Worm (Caenorhabditis elegans) whole organism, late embryonic: ENCODE data around the gene fbxb-54.

ENCODE experiments used
- C08G9.2 ChIP-seq: sonication (generic microtip); optimal IDR thresholded peaks from 2 replicates; lab custom pipeline; 2016; ENCODE audit warnings: mild to moderate bottlenecking, missing genetic modification characterization, moderate library complexity, missing compliant biosample characterization
- C38D4.7 ChIP-seq: fragments of 200-800 bp; sonication (Bioruptor generic); optimal IDR thresholded peaks from 2 replicates; lab custom pipeline; 2018; ENCODE audit warnings: mild to moderate bottlenecking, missing genetic modification characterization, moderate library complexity, missing compliant biosample characterization
- F13H6.1 ChIP-seq: sonication (generic microtip); optimal IDR thresholded peaks from 2 replicates; lab custom pipeline; 2016; ENCODE audit warnings: missing genetic modification characterization, missing compliant biosample characterization
- K02D7.2 ChIP-seq: sonication (generic microtip); optimal IDR thresholded peaks from 2 replicates; lab custom pipeline; 2017; ENCODE audit warnings: mild to moderate bottlenecking, missing genetic modification characterization, missing compliant biosample characterization
- T23F11.4 ChIP-seq: fragments of 200-800 bp; sonication (Bioruptor generic); optimal IDR thresholded peaks from 2 replicates; lab custom pipeline; 2018; ENCODE audit warnings: mild to moderate bottlenecking, missing genetic modification characterization, missing compliant biosample characterization
- ama-1 ChIP-seq: fragments of 150-350 bp; optimal IDR thresholded peaks from 2 replicates; lab custom pipeline; 2014
- ceh-14 ChIP-seq: sonication (generic microtip); optimal IDR thresholded peaks from 2 replicates; lab custom pipeline; 2016; ENCODE audit warnings: missing genotype, missing genetic modification characterization, missing compliant biosample characterization
- ceh-19 ChIP-seq: fragments of 200-800 bp; sonication (Bioruptor generic); optimal IDR thresholded peaks from 2 replicates; lab custom pipeline; 2018; ENCODE audit warnings: mild to moderate bottlenecking, missing genetic modification characterization, missing compliant biosample characterization
- ceh-22 ChIP-seq: sonication (generic microtip); optimal IDR thresholded peaks from 2 replicates; lab custom pipeline; 2017; ENCODE audit warnings: missing biosample characterization, missing genetic modification characterization
- ceh-30 ChIP-seq: fragments of 150-350 bp; optimal IDR thresholded peaks from 2 replicates; lab custom pipeline; 2014; ENCODE audit warnings: missing biosample characterization, missing genetic modification characterization
- ceh-34 ChIP-seq: sonication (generic microtip); optimal IDR thresholded peaks from 2 replicates; lab custom pipeline; 2016; ENCODE audit warnings: mild to moderate bottlenecking, missing genetic modification characterization, missing compliant biosample characterization
- ceh-45 ChIP-seq: fragments of 200-800 bp; sonication (Bioruptor generic); IDR thresholded peaks from 2 replicates; pipeline ENCODE4 v1.3.6; 2022; ENCODE audit warnings: missing genetic modification reagents, missing genetic modification characterization, missing compliant biosample characterization
- ceh-48 ChIP-seq: sonication (generic microtip); optimal IDR thresholded peaks from 2 replicates; lab custom pipeline; 2016; ENCODE audit warnings: missing genetic modification characterization, inconsistent platforms, missing compliant biosample characterization
- ceh-6 ChIP-seq: fragments of 200-800 bp; sonication (Bioruptor generic); optimal IDR thresholded peaks from 2 replicates; lab custom pipeline; 2018; ENCODE audit warnings: mild to moderate bottlenecking, missing genetic modification characterization, missing compliant biosample characterization
- ceh-9 ChIP-seq: sonication (generic microtip); optimal IDR thresholded peaks from 2 replicates; lab custom pipeline; 2016; ENCODE audit warnings: mild to moderate bottlenecking, missing genetic modification characterization, inconsistent platforms, missing compliant biosample characterization
- che-1 ChIP-seq: sonication (generic microtip); optimal IDR thresholded peaks from 2 replicates; lab custom pipeline; 2016; ENCODE audit warnings: mild to moderate bottlenecking, missing genetic modification characterization, missing compliant biosample characterization
- dmd-4 ChIP-seq: sonication (generic microtip); optimal IDR thresholded peaks from 2 replicates; lab custom pipeline; 2016; ENCODE audit warnings: borderline replicate concordance, missing genetic modification characterization, missing compliant biosample characterization
- dve-1 ChIP-seq: sonication (generic microtip); optimal IDR thresholded peaks from 2 replicates; lab custom pipeline; 2017; ENCODE audit warnings: antibody characterized with exemption, mild to moderate bottlenecking, missing genetic modification characterization, missing compliant biosample characterization
- elt-2 ChIP-seq: sonication (generic microtip); optimal IDR thresholded peaks from 2 replicates; lab custom pipeline; 2016; ENCODE audit warnings: missing genetic modification reagents, missing genetic modification characterization, missing compliant biosample characterization
- elt-4 ChIP-seq: sonication (generic microtip); optimal IDR thresholded peaks from 2 replicates; lab custom pipeline; 2016; ENCODE audit warnings: missing genetic modification characterization, missing compliant biosample characterization
- ets-4 ChIP-seq: sonication (generic microtip); optimal IDR thresholded peaks from 2 replicates; lab custom pipeline; 2016; ENCODE audit warnings: missing genetic modification characterization, missing compliant biosample characterization
- eyg-1 ChIP-seq: sonication (generic microtip); optimal IDR thresholded peaks from 2 replicates; lab custom pipeline; 2016; ENCODE audit warnings: missing genotype, missing genetic modification characterization, missing compliant biosample characterization
- fkh-10 ChIP-seq: fragments of 150-350 bp; optimal IDR thresholded peaks from 2 replicates; lab custom pipeline; 2014; ENCODE audit warnings: missing biosample characterization, missing genetic modification reagents, missing genetic modification characterization
- hlh-15 ChIP-seq: sonication (generic microtip); optimal IDR thresholded peaks from 2 replicates; lab custom pipeline; 2016; ENCODE audit warnings: missing genetic modification characterization, missing compliant biosample characterization
- hlh-8 ChIP-seq: sonication (generic microtip); optimal IDR thresholded peaks from 2 replicates; lab custom pipeline; 2016; ENCODE audit warnings: missing genotype, missing genetic modification characterization, missing compliant biosample characterization
- lim-6 ChIP-seq: sonication (generic microtip); optimal IDR thresholded peaks from 2 replicates; lab custom pipeline; 2016; ENCODE audit warnings: missing genetic modification characterization, missing compliant biosample characterization
- madf-2 ChIP-seq: sonication (generic microtip); optimal IDR thresholded peaks from 2 replicates; lab custom pipeline; 2017; ENCODE audit warnings: missing genetic modification characterization, missing compliant biosample characterization
- mec-3 ChIP-seq: sonication (generic microtip); optimal IDR thresholded peaks from 2 replicates; lab custom pipeline; 2016; ENCODE audit warnings: borderline replicate concordance, missing genetic modification characterization, missing compliant biosample characterization
- nhr-11 ChIP-seq: fragments of 150-350 bp; optimal IDR thresholded peaks from 2 replicates; lab custom pipeline; 2014; ENCODE audit warnings: missing biosample characterization, missing genetic modification characterization
- nhr-232 ChIP-seq: sonication (generic microtip); optimal IDR thresholded peaks from 2 replicates; lab custom pipeline; 2016; ENCODE audit warnings: missing genetic modification characterization, missing compliant biosample characterization
- odd-2 ChIP-seq: sonication (generic microtip); optimal IDR thresholded peaks from 2 replicates; lab custom pipeline; 2017; ENCODE audit warnings: antibody characterized with exemption, mild to moderate bottlenecking, missing genetic modification characterization, missing compliant biosample characterization
- pag-3 ChIP-seq: sonication (generic microtip); optimal IDR thresholded peaks from 2 replicates; lab custom pipeline; 2016; ENCODE audit warnings: missing compliant biosample characterization, missing genetic modification characterization, borderline replicate concordance
- pat-9 ChIP-seq: fragments of 200-800 bp; sonication (Bioruptor generic); optimal IDR thresholded peaks from 2 replicates; lab custom pipeline; 2018; ENCODE audit warnings: mild to moderate bottlenecking, missing genetic modification characterization, moderate library complexity, missing compliant biosample characterization
- pha-2 ChIP-seq: sonication (generic microtip); optimal IDR thresholded peaks from 2 replicates; lab custom pipeline; 2017; ENCODE audit warnings: mild to moderate bottlenecking, missing genetic modification characterization, missing compliant biosample characterization
- pqm-1 ChIP-seq: sonication (generic microtip); optimal IDR thresholded peaks from 2 replicates; lab custom pipeline; 2016; ENCODE audit warnings: missing genetic modification characterization, missing compliant biosample characterization
- pros-1 ChIP-seq: fragments of 150-350 bp; optimal IDR thresholded peaks from 2 replicates; lab custom pipeline; 2014; ENCODE audit warnings: missing biosample characterization, missing genetic modification reagents, missing genetic modification characterization
- rnt-1 ChIP-seq: sonication (generic microtip); optimal IDR thresholded peaks from 2 replicates; lab custom pipeline; 2016; ENCODE audit warnings: missing genetic modification characterization, missing compliant biosample characterization
- sox-2 ChIP-seq: fragments of 200-800 bp; sonication (Bioruptor generic); IDR thresholded peaks from 2 replicates; pipeline ENCODE4 v1.3.6; 2022; ENCODE audit warnings: missing genetic modification reagents, missing genetic modification characterization, missing compliant biosample characterization
- sox-4 ChIP-seq: sonication (generic microtip); optimal IDR thresholded peaks from 2 replicates; lab custom pipeline; 2017; ENCODE audit warnings: mild to moderate bottlenecking, missing genetic modification characterization, inconsistent platforms, missing compliant biosample characterization
- tbx-7 ChIP-seq: sonication (generic microtip); optimal IDR thresholded peaks from 2 replicates; lab custom pipeline; 2016; ENCODE audit warnings: missing genotype, missing genetic modification characterization, missing compliant biosample characterization
- ttx-3 ChIP-seq: sonication (generic microtip); optimal IDR thresholded peaks from 2 replicates; lab custom pipeline; 2016; ENCODE audit warnings: missing genetic modification reagents, missing genetic modification characterization, missing compliant biosample characterization
- unc-55 ChIP-seq: sonication (generic microtip); optimal IDR thresholded peaks from 2 replicates; lab custom pipeline; 2017; ENCODE audit warnings: missing biosample characterization, missing genetic modification reagents, missing genetic modification characterization
- unc-86 ChIP-seq: sonication (generic microtip); optimal IDR thresholded peaks from 2 replicates; lab custom pipeline; 2016; ENCODE audit warnings: missing genetic modification characterization, missing compliant biosample characterization
- zip-5 ChIP-seq: sonication (generic microtip); optimal IDR thresholded peaks from 2 replicates; lab custom pipeline; 2016; ENCODE audit warnings: missing genetic modification characterization, missing compliant biosample characterization

fbxb-54 gene

DNA sequence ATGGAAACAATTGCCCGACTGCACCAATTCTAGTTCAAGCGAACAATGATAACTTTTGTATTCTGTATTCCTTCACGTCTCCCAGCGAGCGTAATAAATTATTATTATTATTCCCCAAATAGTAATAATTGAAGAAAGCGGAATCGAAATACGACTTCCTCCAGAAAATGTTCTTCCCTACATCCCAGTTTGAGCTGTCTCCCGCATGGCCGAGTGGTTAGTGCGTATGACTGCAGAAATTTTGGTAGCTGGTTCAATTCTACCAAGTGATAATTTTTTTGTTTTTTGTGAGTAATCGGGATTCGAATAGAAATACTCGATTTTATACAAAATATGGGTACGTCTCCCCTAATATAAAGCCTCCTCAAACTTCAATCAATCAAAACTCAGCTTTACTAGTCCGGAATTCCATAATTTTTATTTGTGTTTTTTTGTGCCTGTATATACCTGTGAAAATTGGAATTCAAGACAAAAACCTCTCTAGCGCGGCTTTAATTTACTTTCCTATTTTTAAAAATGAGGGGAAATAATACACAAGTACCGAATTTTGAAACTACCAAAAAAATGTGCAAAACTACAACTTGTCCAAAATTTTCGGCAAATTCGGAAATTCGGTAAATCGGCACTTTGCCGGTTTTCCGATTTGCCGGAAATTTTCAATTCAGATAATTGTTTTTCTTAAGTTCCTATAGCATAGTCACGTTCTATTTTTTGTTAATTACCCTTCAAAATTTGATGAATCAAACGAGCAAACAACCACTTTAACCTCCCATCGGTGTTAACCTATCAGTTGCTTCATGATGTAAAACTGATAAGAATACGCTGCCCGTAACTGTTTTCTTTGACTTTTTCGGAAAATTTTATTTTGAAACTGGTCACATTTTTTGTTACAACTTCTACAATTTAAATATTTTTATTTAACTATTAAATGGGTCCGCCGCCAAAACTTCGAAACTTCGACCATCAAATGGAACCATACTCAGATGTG, 41.3 kb upstream of the fbxb-54 start, which contains the start of gene bath-46:
Gene bath-46, plus strand, starts transcription at position 806 of the 988 bp plus-strand sequence.
- no peak for TF ChIP-seq ama-1 (lab: Kevin White, UChicago)
- TF ChIP-seq ceh-30 (tag; lab: Kevin White, UChicago): no peak
- TF ChIP-seq odd-2: no peak
- no peak for TF ChIP-seq ceh-19 (GFP tag; lab: Kevin White, UChicago)
- no peak for TF ChIP-seq K02D7.2 (tag; lab: Kevin White, UChicago)
- TF ChIP-seq sox-4 (tag; lab: Kevin White, UChicago): no peak
- no peak for TF ChIP-seq ceh-48
- no peak for TF ChIP-seq ceh-34 (tag; lab: Kevin White, UChicago)
- TF ChIP-seq tbx-7 (tag; lab: Kevin White, UChicago): no peak
- no peak for TF ChIP-seq dmd-4 (tag; lab: Kevin White, UChicago)
- TF ChIP-seq T23F11.4: no peak
- no peak for TF ChIP-seq hlh-8
- TF ChIP-seq ceh-22 (tag; lab: Kevin White, UChicago): no peak
- TF ChIP-seq ceh-6 (GFP tag; lab: Kevin White, UChicago): no peak
- no peak for TF ChIP-seq madf-2
- no peak for TF ChIP-seq sox-2 (GFP tag; lab: Robert Waterston, UW)
- TF ChIP-seq elt-4 (tag; lab: Kevin White, UChicago): no peak
- no peak for TF ChIP-seq C38D4.7 (GFP tag; lab: Kevin White, UChicago)
- TF ChIP-seq ets-4 (tag; lab: Kevin White, UChicago): no peak
- TF ChIP-seq F13H6.1 (tag; lab: Kevin White, UChicago): no peak

DNA sequence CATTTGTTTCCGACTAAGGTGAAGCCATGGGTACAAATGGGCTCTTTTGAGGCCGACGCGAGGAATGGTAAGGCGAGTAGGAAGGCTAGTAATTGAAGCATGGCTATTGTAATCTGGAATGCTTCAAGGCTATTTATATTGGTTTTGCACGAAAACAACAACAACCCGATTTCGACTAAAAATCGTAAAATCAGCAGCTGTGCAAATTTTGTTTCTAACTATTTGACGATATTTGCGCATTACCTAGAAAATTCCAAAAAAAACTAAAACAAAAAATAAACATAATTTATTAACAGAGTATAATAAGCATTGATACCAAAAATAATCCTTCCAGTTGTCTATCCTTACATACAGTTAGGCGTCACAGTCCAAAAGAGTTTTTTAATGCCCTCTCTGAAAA, 39.0 kb upstream of the fbxb-54 start, which contains the start of gene clec-20:
Gene clec-20, minus strand, starts transcription at position 101 of the 400 bp plus-strand sequence.
- TF ChIP-seq mec-3 (no peak), sox-2 (GFP tag; lab: Robert Waterston, UW) (no peak), elt-2 (tag; lab: Kevin White, UChicago) (no peak), unc-55 (GFP tag; lab: Kevin White, UChicago) (no peak), lim-6 (no peak), sox-4 (tag; lab: Kevin White, UChicago) (no peak), ceh-14 (tag; lab: Kevin White, UChicago) (no peak), nhr-232 (tag; lab: Kevin White, UChicago) (no peak), ceh-45 (GFP tag; lab: Robert Waterston, UW) (no peak), rnt-1 (tag; lab: Kevin White, UChicago) (no peak)

DNA sequence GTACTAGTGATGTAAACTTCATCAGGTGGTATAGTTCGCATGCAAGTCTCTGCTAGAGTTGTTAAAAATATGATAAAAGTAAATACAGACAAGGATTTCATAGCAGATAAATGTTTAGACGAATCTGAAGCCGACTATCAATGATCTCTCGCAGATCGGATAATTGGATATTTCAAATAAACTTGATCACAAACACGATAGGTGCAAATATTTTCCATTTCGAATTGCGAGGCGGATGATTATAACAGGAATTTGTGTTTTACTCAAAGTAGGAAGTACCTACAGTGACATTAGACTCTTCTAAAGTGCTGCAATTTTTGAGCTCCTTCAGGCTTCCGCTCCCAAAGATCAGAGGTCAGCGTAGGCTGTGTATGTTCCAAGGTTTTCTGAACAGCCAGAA, 33.7 kb upstream of the fbxb-54 start, which contains the start of gene T07H3.7:
Gene T07H3.7, minus strand, starts transcription at position 101 of the 400 bp plus-strand sequence.
- TF ChIP-seq ceh-9 (tag; lab: Kevin White, UChicago) (no peak), eyg-1 (tag; lab: Kevin White, UChicago) (no peak), fkh-10 (GFP tag; lab: Kevin White, UChicago) (no peak), hlh-15 (tag; lab: Kevin White, UChicago) (no peak), C08G9.2 (tag; lab: Kevin White, UChicago) (no peak)
- TF ChIP-seq, all 69 proteins: peak for 0

DNA sequence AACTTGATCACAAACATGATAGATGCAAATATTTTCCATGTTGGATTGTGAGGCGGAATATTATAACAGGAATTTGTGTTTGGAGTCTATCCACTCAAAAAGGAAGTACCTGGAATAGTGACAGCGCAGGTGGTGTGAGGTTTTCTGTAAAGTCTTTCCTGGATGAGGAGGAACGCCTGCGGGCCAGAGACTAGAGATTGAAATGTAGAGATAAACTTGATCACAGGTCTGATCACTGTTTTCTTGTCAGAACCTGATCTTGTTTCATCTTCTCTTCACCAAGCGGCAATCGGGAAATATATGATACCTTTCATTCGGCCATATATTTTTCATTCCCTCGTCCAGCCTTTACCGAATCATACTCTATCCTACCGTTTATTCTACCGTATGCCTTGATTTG, 30.2 kb upstream of the fbxb-54 start, which contains the start of gene T07H3.8:
Gene T07H3.8, plus strand, starts transcription at position 301 of the 400 bp plus-strand sequence.
- TF ChIP-seq ttx-3 (tag; lab: Kevin White, UChicago) (no peak), elt-2 (tag; lab: Kevin White, UChicago) (no peak), pha-2 (tag; lab: Kevin White, UChicago) (no peak), zip-5 (no peak), C08G9.2 (tag; lab: Kevin White, UChicago) (no peak), elt-4 (tag; lab: Kevin White, UChicago) (no peak), dve-1 (tag; lab: Kevin White, UChicago) (no peak), unc-86 (tag; lab: Kevin White, UChicago) (no peak), eyg-1 (tag; lab: Kevin White, UChicago) (no peak), pat-9 (tag; lab: Kevin White, UChicago) (no peak), pros-1 (tag; lab: Kevin White, UChicago) (no peak), ceh-9 (tag; lab: Kevin White, UChicago) (no peak), nhr-11 (tag; lab: Kevin White, UChicago) (no peak), ceh-45 (GFP tag; lab: Robert Waterston, UW) (no peak), pag-3 (tag; lab: Kevin White, UChicago) (no peak), pqm-1 (no peak), ceh-6 (GFP tag; lab: Kevin White, UChicago) (no peak), che-1 (tag; lab: Kevin White, UChicago) (no peak)
